Fruit fly (Drosophila melanogaster) whole organism, prepupa: ENCODE results near the gene Rai1.

Experiments
- CG10631 ChIP-seq: fragments of 200-800 bp; sonication (Bioruptor generic); optimal IDR thresholded peaks from 2 replicates; lab custom pipeline; 2016; ENCODE audit warnings: missing biosample characterization, missing genetic modification characterization
- CG15336 ChIP-seq: fragments of 200-800 bp; sonication (Bioruptor generic); IDR thresholded peaks from 2 replicates; pipeline ENCODE4 v1.3.6; 2022; ENCODE audit warnings: missing biosample characterization, missing genetic modification characterization
- CG31627 ChIP-seq: fragments of 200-800 bp; sonication (Bioruptor generic); optimal IDR thresholded peaks from 3 replicates; lab custom pipeline; 2016; ENCODE audit warnings: missing biosample characterization, missing genetic modification characterization
- CG8632 ChIP-seq: fragments of 200-800 bp; sonication (Bioruptor generic); optimal IDR thresholded peaks from 3 replicates; lab custom pipeline; 2016; ENCODE audit warnings: missing biosample characterization, missing genetic modification characterization
- Hr39 ChIP-seq: fragments of 200-800 bp; sonication (Bioruptor generic); optimal IDR thresholded peaks from 2 replicates; lab custom pipeline; 2016; ENCODE audit warnings: missing biosample characterization, missing genetic modification characterization
- Sox102F ChIP-seq: fragments of 200-800 bp; sonication (Bioruptor generic); optimal IDR thresholded peaks from 2 replicates; lab custom pipeline; 2016; ENCODE audit warnings: missing biosample characterization, mild to moderate bottlenecking, missing genetic modification characterization
- achi ChIP-seq: fragments of 200-800 bp; sonication (Bioruptor generic); optimal IDR thresholded peaks from 3 replicates; lab custom pipeline; 2016; ENCODE audit warnings: missing biosample characterization, missing genetic modification characterization

dm6 chrX:16791920-16792829, 11.0 kb downstream of the Rai1 start, which contains the start of gene CG4768:
- TF ChIP-seq CG8632 (no peak), Hr39 (GFP tag; lab: Kevin White, UChicago) (no peak), CG10631 (no peak), achi (GFP tag; lab: Kevin White, UChicago) (no peak), CG15336 (GFP tag; lab: Robert Waterston, UW) (no peak), CG31627 (GFP tag; lab: Kevin White, UChicago) (no peak), Sox102F (GFP tag; lab: Kevin White, UChicago) (no peak)
